Fruit fly (Drosophila melanogaster): ENCODE data around the gene CG6999.

dm6 chrX:9074040-9074439, 14.1 kb upstream of the CG6999 start:
- TF ChIP-seq CG4496 (GFP tag; IDR thresholded peaks at IDR 0.05) (no peak), Ets98B (GFP tag; IDR thresholded peaks at IDR 0.05) (no peak), D1 (tag; optimal IDR thresholded peaks at IDR 0.05) (no peak), rn (GFP tag; IDR thresholded peaks at IDR 0.05) (no peak), Pif1B (GFP tag; optimal IDR thresholded peaks at IDR 0.05) (no peak), CG13204 (GFP tag; optimal IDR thresholded peaks at IDR 0.05) (no peak)

Data from whole organism, pupa.